Fruit fly (Drosophila melanogaster) whole organism, embryonic: ENCODE results near the gene lilli.

Experiments
- CG10431 ChIP-seq: fragments of 200-800 bp; sonication (Bioruptor generic); optimal IDR thresholded peaks from 3 replicates; lab custom pipeline; 2018; ENCODE audit warnings: missing biosample characterization, mild to moderate bottlenecking, missing genetic modification characterization
- CG10654 ChIP-seq: fragments of 200-800 bp; sonication (Bioruptor generic); optimal IDR thresholded peaks from 2 replicates; lab custom pipeline; 2016; ENCODE audit warnings: missing biosample characterization, missing genetic modification characterization
- CG14965 ChIP-seq: fragments of 200-800 bp; sonication (Bioruptor generic); optimal IDR thresholded peaks from 2 replicates; lab custom pipeline; 2016; ENCODE audit warnings: missing biosample characterization, missing genetic modification characterization, borderline replicate concordance
- CG15073 ChIP-seq: fragments of 200-800 bp; sonication (Bioruptor generic); optimal IDR thresholded peaks from 2 replicates; lab custom pipeline; 2016; ENCODE audit warnings: missing biosample characterization, missing genetic modification characterization
- CG15601 ChIP-seq: fragments of 200-800 bp; sonication (Bioruptor generic); optimal IDR thresholded peaks from 3 replicates; lab custom pipeline; 2019; ENCODE audit warnings: missing biosample characterization, mild to moderate bottlenecking, missing genetic modification characterization, moderate library complexity
- CG15696 ChIP-seq: fragments of 200-800 bp; sonication (Bioruptor generic); optimal IDR thresholded peaks from 2 replicates; lab custom pipeline; 2019; ENCODE audit warnings: missing biosample characterization, mild to moderate bottlenecking, missing genetic modification characterization, moderate library complexity
- CG16815 ChIP-seq: fragments of 200-800 bp; sonication (Bioruptor generic); optimal IDR thresholded peaks from 3 replicates; lab custom pipeline; 2017; ENCODE audit warnings: missing biosample characterization, mild to moderate bottlenecking, missing genetic modification characterization
- CG2116 ChIP-seq: fragments of 200-800 bp; sonication (Bioruptor generic); optimal IDR thresholded peaks from 3 replicates; lab custom pipeline; 2018; ENCODE audit warnings: missing biosample characterization, mild to moderate bottlenecking, missing genetic modification characterization
- CG2678 ChIP-seq: fragments of 200-800 bp; sonication (Bioruptor generic); optimal IDR thresholded peaks from 3 replicates; lab custom pipeline; 2019; ENCODE audit warnings: missing biosample characterization, mild to moderate bottlenecking, missing genetic modification characterization, moderate library complexity
- CG31224 ChIP-seq: fragments of 200-800 bp; sonication (Bioruptor generic); IDR thresholded peaks from 2 replicates; pipeline ENCODE4 v1.3.6; 2022; ENCODE audit warnings: missing biosample characterization, missing genetic modification characterization
- CG32767 ChIP-seq: fragments of 200-800 bp; sonication (Bioruptor generic); IDR thresholded peaks from 2 replicates; pipeline ENCODE4 v1.3.6; 2022; ENCODE audit warnings: missing biosample characterization, missing genetic modification characterization
- CG3281 ChIP-seq: fragments of 200-800 bp; sonication (Bioruptor generic); optimal IDR thresholded peaks from 3 replicates; lab custom pipeline; 2017; ENCODE audit warnings: missing biosample characterization, mild to moderate bottlenecking, missing genetic modification characterization
- CG6654 ChIP-seq: fragments of 200-800 bp; sonication (Bioruptor generic); optimal IDR thresholded peaks from 2 replicates; lab custom pipeline; 2017; ENCODE audit warnings: missing biosample characterization, mild to moderate bottlenecking, missing genetic modification characterization
- CG6689 ChIP-seq: fragments of 200-800 bp; sonication (Bioruptor generic); IDR thresholded peaks from 2 replicates; pipeline ENCODE4 v1.3.6; 2022; ENCODE audit warnings: missing biosample characterization, missing genetic modification characterization
- CHES-1-like ChIP-seq: fragments of 200-800 bp; sonication (Bioruptor generic); optimal IDR thresholded peaks from 2 replicates; lab custom pipeline; 2016; ENCODE audit warnings: missing biosample characterization, missing genetic modification characterization
- CoRest ChIP-seq: fragments of 200-800 bp; sonication (Bioruptor generic); optimal IDR thresholded peaks from 3 replicates; lab custom pipeline; 2018; ENCODE audit warnings: missing biosample characterization, mild to moderate bottlenecking, missing genetic modification characterization, moderate library complexity
- Dek ChIP-seq: fragments of 200-800 bp; sonication (Bioruptor generic); optimal IDR thresholded peaks from 3 replicates; lab custom pipeline; 2019; ENCODE audit warnings: missing biosample characterization, mild to moderate bottlenecking, missing genetic modification characterization, moderate library complexity
- Dip3 ChIP-seq: fragments of 200-800 bp; sonication (Bioruptor generic); optimal IDR thresholded peaks from 3 replicates; lab custom pipeline; 2016; ENCODE audit warnings: missing biosample characterization, missing genetic modification characterization
- Dll ChIP-seq: fragments of 200-800 bp; sonication (Bioruptor generic); IDR thresholded peaks from 4 replicates; pipeline ENCODE4 v1.3.6; 2022; ENCODE audit warnings: missing biosample characterization, missing genetic modification characterization; ENCODE audit not compliant: partially characterized antibody
- Fer2 ChIP-seq: fragments of 200-800 bp; sonication (Bioruptor generic); optimal IDR thresholded peaks from 2 replicates; lab custom pipeline; 2018; ENCODE audit warnings: missing biosample characterization, mild to moderate bottlenecking, missing genetic modification characterization, moderate library complexity
- Hmr ChIP-seq: fragments of 200-800 bp; sonication (Bioruptor generic); optimal IDR thresholded peaks from 3 replicates; lab custom pipeline; 2017; ENCODE audit warnings: mild to moderate bottlenecking, missing biosample characterization, missing genetic modification reagents, missing genetic modification characterization
- Myb ChIP-seq: fragments of 200-800 bp; sonication (Bioruptor generic); optimal IDR thresholded peaks from 2 replicates; lab custom pipeline; 2016; ENCODE audit warnings: missing biosample characterization, missing genetic modification characterization
- NC2α ChIP-seq: fragments of 200-800 bp; sonication (Bioruptor generic); optimal IDR thresholded peaks from 2 replicates; lab custom pipeline; 2016; ENCODE audit warnings: missing biosample characterization, missing genetic modification characterization
- NFAT ChIP-seq: fragments of 200-800 bp; sonication (Bioruptor generic); IDR thresholded peaks from 2 replicates; pipeline ENCODE4 v1.3.6; 2022; ENCODE audit warnings: missing biosample characterization, missing genetic modification characterization
- Poxn ChIP-seq: fragments of 200-800 bp; sonication (Bioruptor generic); IDR thresholded peaks from 2 replicates; pipeline ENCODE4 v1.3.6; 2022; ENCODE audit warnings: missing biosample characterization, missing genetic modification characterization
- ap ChIP-seq: fragments of 200-800 bp; sonication (Bioruptor generic); IDR thresholded peaks from 2 replicates; pipeline ENCODE4 v1.3.6; 2022; ENCODE audit warnings: missing biosample characterization, missing genetic modification characterization
- ase ChIP-seq: fragments of 200-800 bp; sonication (Bioruptor generic); IDR thresholded peaks from 3 replicates; pipeline ENCODE4 v1.3.6; 2022; ENCODE audit warnings: missing biosample characterization, missing genetic modification characterization
- br ChIP-seq: fragments of >200 bp; optimal IDR thresholded peaks from 2 replicates; lab custom pipeline; 2017
- bsh ChIP-seq, 2 experiments: fragments of 200-800 bp; sonication (Bioruptor generic); optimal IDR thresholded peaks; 2 replicates each; lab custom pipeline; 2017 to 2018; ENCODE audit warnings: mild to moderate bottlenecking in 2 of 2, missing biosample characterization in 2 of 2, missing genetic modification characterization in 2 of 2, moderate library complexity in 1 of 2
- caup ChIP-seq: fragments of 200-800 bp; sonication (Bioruptor generic); optimal IDR thresholded peaks from 3 replicates; lab custom pipeline; 2017; ENCODE audit warnings: missing biosample characterization, mild to moderate bottlenecking, missing genetic modification characterization, moderate library complexity; ENCODE audit not compliant: severe bottlenecking
- chinmo ChIP-seq: fragments of 200-800 bp; sonication (Bioruptor generic); IDR thresholded peaks from 4 replicates; pipeline ENCODE4 v1.3.6; 2022; ENCODE audit warnings: missing biosample characterization, missing genetic modification characterization; ENCODE audit not compliant: partially characterized antibody
- dm ChIP-seq: fragments of 200-800 bp; sonication (Bioruptor generic); optimal IDR thresholded peaks from 3 replicates; lab custom pipeline; 2016; ENCODE audit warnings: missing biosample characterization, missing genetic modification characterization
- fd64A ChIP-seq: fragments of 200-800 bp; sonication (Bioruptor generic); optimal IDR thresholded peaks from 3 replicates; lab custom pipeline; 2018; ENCODE audit warnings: missing biosample characterization, mild to moderate bottlenecking, missing genetic modification characterization
- gce ChIP-seq: fragments of 200-800 bp; sonication (Bioruptor generic); IDR thresholded peaks from 3 replicates; pipeline ENCODE4 v1.3.6; 2022; ENCODE audit warnings: missing biosample characterization, missing genetic modification characterization
- gsb-n ChIP-seq: fragments of 200-800 bp; sonication (Bioruptor generic); optimal IDR thresholded peaks from 3 replicates; lab custom pipeline; 2018; ENCODE audit warnings: missing biosample characterization, mild to moderate bottlenecking, missing genetic modification characterization
- inv ChIP-seq: fragments of 200-800 bp; sonication (Bioruptor generic); IDR thresholded peaks from 2 replicates; pipeline ENCODE4 v1.3.6; 2022; ENCODE audit warnings: missing biosample characterization, missing genetic modification characterization; ENCODE audit not compliant: partially characterized antibody
- lmd ChIP-seq: fragments of 200-800 bp; sonication (Bioruptor generic); IDR thresholded peaks from 2 replicates; pipeline ENCODE4 v1.3.6; 2022; ENCODE audit warnings: missing biosample characterization, missing genetic modification characterization
- mam ChIP-seq: fragments of 200-800 bp; sonication (Bioruptor generic); optimal IDR thresholded peaks from 3 replicates; lab custom pipeline; 2016; ENCODE audit warnings: missing biosample characterization, missing genetic modification characterization
- mld ChIP-seq: fragments of 200-800 bp; sonication (Bioruptor generic); IDR thresholded peaks from 3 replicates; pipeline ENCODE4 v1.3.6; 2022; ENCODE audit warnings: missing biosample characterization, missing genetic modification characterization; ENCODE audit not compliant: partially characterized antibody
- nerfin-2 ChIP-seq: fragments of 200-800 bp; sonication (Bioruptor generic); IDR thresholded peaks from 2 replicates; pipeline ENCODE4 v1.3.6; 2022; ENCODE audit warnings: missing biosample characterization, missing genetic modification characterization; ENCODE audit not compliant: partially characterized antibody
- prd ChIP-seq, 3 experiments: fragments of >200 bp in 2 of 3; fragments of 200-800 bp in 1 of 3; sonication (Bioruptor generic) in 1 of 3; optimal IDR thresholded peaks in 2 of 3; IDR thresholded peaks in 1 of 3; 2 replicates in 2 of 3; 3 replicates in 1 of 3; pipeline versions ENCODE4 v1.3.6 to Lab custom; 2017 to 2022; ENCODE audit warnings: missing biosample characterization in 1 of 3, missing genetic modification characterization in 1 of 3
- sd ChIP-seq: fragments of 200-800 bp; sonication (Bioruptor generic); optimal IDR thresholded peaks from 3 replicates; lab custom pipeline; 2018; ENCODE audit warnings: missing biosample characterization, mild to moderate bottlenecking, missing genetic modification characterization, moderate library complexity
- slp2 ChIP-seq: fragments of 200-800 bp; sonication (Bioruptor generic); optimal IDR thresholded peaks from 2 replicates; lab custom pipeline; 2016; ENCODE audit warnings: missing biosample characterization, missing genetic modification characterization
- sob ChIP-seq: fragments of 200-800 bp; sonication (Bioruptor generic); IDR thresholded peaks from 2 replicates; pipeline ENCODE4 v1.3.6; 2022; ENCODE audit warnings: missing biosample characterization, missing genetic modification characterization
- stc ChIP-seq: fragments of 200-800 bp; sonication (Bioruptor generic); IDR thresholded peaks from 2 replicates; pipeline ENCODE4 v1.3.6; 2022; ENCODE audit warnings: missing biosample characterization, missing genetic modification characterization
- tna ChIP-seq: fragments of 200-800 bp; sonication (Bioruptor generic); IDR thresholded peaks from 2 replicates; pipeline ENCODE4 v1.3.6; 2022; ENCODE audit warnings: missing biosample characterization, missing genetic modification characterization; ENCODE audit not compliant: partially characterized antibody
- z ChIP-seq: fragments of 200-800 bp; sonication (Bioruptor generic); IDR thresholded peaks from 3 replicates; pipeline ENCODE4 v1.3.6; 2022; ENCODE audit warnings: missing biosample characterization, missing genetic modification characterization

The lilli gene

dm6 chr2L:2884683-2885502 lies 836 bp upstream of the lilli start (continued):
- TF ChIP-seq ase (GFP tag; lab: Robert Waterston, UW) (peak; percentile 67; the same call in 2 of the 3 replicates), gsb-n (tag; lab: Kevin White, UChicago) (no peak), tna (GFP tag; lab: Robert Waterston, UW) (peak; percentile 57; the same call in 1 of the 2 replicates), CG14965 (GFP tag; lab: Kevin White, UChicago) (no peak), bsh (GFP tag; optimal IDR thresholded peaks at IDR 0.05; lab: Kevin White, UChicago) (peak in 1 of 2 experiments; percentile 7), Dll (GFP tag; lab: Robert Waterston, UW) (0 out of 4 replicates have a peak, but pooled peaks have one; percentile 31), Dek (tag; lab: Kevin White, UChicago) (peak; percentile 33), lmd (peak; percentile 36; the same call in 1 of the 2 replicates), CG16815 (GFP tag; lab: Kevin White, UChicago) (no peak), z (GFP tag; lab: Robert Waterston, UW) (0 out of 3 replicates have a peak, but pooled peaks have one; percentile 25), mam (peak; percentile 30), nerfin-2 (GFP tag; lab: Robert Waterston, UW) (no peak), Hmr (peak; percentile 58), CG10431 (GFP tag; lab: Kevin White, UChicago) (no peak), CG31224 (GFP tag; lab: Robert Waterston, UW) (peak; percentile 43; the same call in 1 of the 2 replicates), CG15073 (GFP tag; lab: Kevin White, UChicago) (no peak), fd64A (peak; percentile 49), br (lab: Kevin White, UChicago) (no peak), slp2 (GFP tag; lab: Kevin White, UChicago) (no peak), chinmo (GFP tag; lab: Robert Waterston, UW) (peak; percentile 87; the same call in 3 of the 4 replicates), Fer2 (tag; lab: Kevin White, UChicago) (peak; percentile 29), dm (GFP tag; lab: Kevin White, UChicago) (peak; percentile 45), CG6654 (GFP tag; lab: Kevin White, UChicago) (no peak), CHES-1-like (GFP tag; lab: Kevin White, UChicago) (peak; percentile 78), NC2α (GFP tag; lab: Kevin White, UChicago) (peak; percentile 50), caup (peak; percentile 68), CG15601 (tag; lab: Kevin White, UChicago) (peak; percentile 39), NFAT (peak; percentile 73), sob (GFP tag; lab: Robert Waterston, UW) (peak; percentile 63), CG6689 (GFP tag; lab: Robert Waterston, UW) (no peak), CG15696 (tag; lab: Kevin White, UChicago) (peak; percentile 11), Myb (GFP tag; lab: Kevin White, UChicago) (peak; percentile 50), CG10654 (GFP tag; lab: Kevin White, UChicago) (no peak), inv (GFP tag; lab: Robert Waterston, UW) (0 out of 2 replicates have a peak, but pooled peaks have one; percentile 18), prd (optimal IDR thresholded peaks at IDR 0.05; lab: Kevin White, UChicago) (no peak), prd (GFP tag; IDR thresholded peaks at IDR 0.05; lab: Robert Waterston, UW) (peak; percentile 53), ap (no peak), CG32767 (GFP tag; lab: Robert Waterston, UW) (no peak), CG2116 (GFP tag; lab: Kevin White, UChicago) (peak; percentile 31), Poxn (GFP tag; lab: Robert Waterston, UW) (no peak), CG2678 (tag; lab: Kevin White, UChicago) (peak; percentile 44), gce (GFP tag; lab: Robert Waterston, UW) (0 out of 3 replicates have a peak, but pooled peaks have one; percentile 18), mld (GFP tag; lab: Robert Waterston, UW) (peak; percentile 52; the same call in 1 of the 3 replicates), Dip3 (GFP tag; lab: Kevin White, UChicago) (no peak), sd (peak; percentile 92), stc (GFP tag; lab: Robert Waterston, UW) (0 out of 2 replicates have a peak, but pooled peaks have one; percentile 31), CG3281 (GFP tag; lab: Kevin White, UChicago) (peak; percentile 55), CoRest (tag; lab: Kevin White, UChicago) (peak; percentile 41)
